Worm (Caenorhabditis elegans) whole organism, L4 larva: ENCODE measurements around the gene phdh-1.

ENCODE experiments used
- D1046.2 ChIP-seq: fragments of 200-800 bp; sonication (Bioruptor generic); IDR thresholded peaks from 2 replicates; pipeline ENCODE4 v1.3.6; 2022; ENCODE audit warnings: missing genetic modification characterization, missing compliant biosample characterization
- F44E2.7 ChIP-seq: fragments of 200-800 bp; sonication (Bioruptor generic); IDR thresholded peaks from 2 replicates; pipeline ENCODE4 v2.1.2; 2022; ENCODE audit warnings: missing genetic modification characterization, missing compliant biosample characterization
- T20F7.1 ChIP-seq: fragments of 200-800 bp; sonication (Bioruptor generic); optimal IDR thresholded peaks from 2 replicates; lab custom pipeline; 2018; ENCODE audit warnings: mild to moderate bottlenecking, missing genetic modification characterization, missing compliant biosample characterization
- T26A8.4 ChIP-seq: fragments of 200-800 bp; sonication (Bioruptor generic); IDR thresholded peaks from 2 replicates; pipeline ENCODE4 v1.3.6; 2022; ENCODE audit warnings: missing genetic modification characterization, missing compliant biosample characterization
- Y48G9A.11 ChIP-seq: fragments of 200-800 bp; sonication (Bioruptor generic); IDR thresholded peaks from 2 replicates; pipeline ENCODE4 v1.3.6; 2022; ENCODE audit warnings: missing genetic modification reagents, missing genetic modification characterization, missing compliant biosample characterization
- Y75B8A.6 ChIP-seq: fragments of 200-800 bp; sonication (Bioruptor generic); IDR thresholded peaks from 2 replicates; pipeline ENCODE4 v1.3.6; 2022; ENCODE audit warnings: missing genetic modification reagents, missing genetic modification characterization, missing compliant biosample characterization
- aha-1 ChIP-seq: fragments of 150-350 bp; peaks from one replicate; lab custom pipeline; 2014; ENCODE audit warnings: missing biosample characterization, missing genetic modification characterization
- cey-2 ChIP-seq: sonication (generic microtip); optimal IDR thresholded peaks from 3 replicates; lab custom pipeline; 2017; ENCODE audit warnings: missing genetic modification characterization, mild to moderate bottlenecking, missing compliant biosample characterization, antibody characterized with exemption, borderline replicate concordance; ENCODE audit not compliant: insufficient read depth
- daf-16 ChIP-seq, 3 experiments: sonication (generic microtip); optimal IDR thresholded peaks; 2 replicates each; lab custom pipeline; 2016 to 2017; ENCODE audit warnings: missing genetic modification characterization in 3 of 3, missing genetic modification reagents in 3 of 3, mild to moderate bottlenecking in 2 of 3, missing compliant biosample characterization in 2 of 3, missing biosample characterization in 1 of 3, moderate library complexity in 1 of 3
- dmd-6 ChIP-seq: fragments of 200-800 bp; sonication (Bioruptor generic); IDR thresholded peaks from 2 replicates; pipeline ENCODE4 v1.3.6; 2022; ENCODE audit warnings: missing genetic modification reagents, missing genetic modification characterization, missing compliant biosample characterization
- dpl-1 ChIP-seq: fragments of 150-350 bp; optimal IDR thresholded peaks from 2 replicates; lab custom pipeline; 2014; ENCODE audit warnings: missing biosample characterization, missing genetic modification reagents, missing genetic modification characterization
- duxl-1 ChIP-seq: sonication (generic microtip); optimal IDR thresholded peaks from 2 replicates; lab custom pipeline; 2016; ENCODE audit warnings: mild to moderate bottlenecking, missing genetic modification characterization, moderate library complexity, missing compliant biosample characterization; ENCODE audit not compliant: poor library complexity
- dve-1 ChIP-seq: sonication (generic microtip); optimal IDR thresholded peaks from 2 replicates; lab custom pipeline; 2017; ENCODE audit warnings: antibody characterized with exemption, mild to moderate bottlenecking, missing genetic modification characterization, missing compliant biosample characterization; ENCODE audit not compliant: insufficient read depth
- egl-27 ChIP-seq: sonication (generic microtip); optimal IDR thresholded peaks from 3 replicates; lab custom pipeline; 2017; ENCODE audit warnings: missing biosample characterization, missing genetic modification reagents, missing genetic modification characterization
- gei-8 ChIP-seq: fragments of 200-800 bp; sonication (Bioruptor generic); optimal IDR thresholded peaks from 2 replicates; lab custom pipeline; 2018; ENCODE audit warnings: mild to moderate bottlenecking, missing genetic modification characterization, missing compliant biosample characterization
- hif-1 ChIP-seq, 2 experiments: sonication (generic microtip); optimal IDR thresholded peaks; 2 replicates each; lab custom pipeline; 2016 to 2017; ENCODE audit warnings: missing compliant biosample characterization in 2 of 2, missing genetic modification characterization in 2 of 2, missing genetic modification reagents in 2 of 2, missing genotype in 2 of 2, mild to moderate bottlenecking in 1 of 2
- hlh-11 ChIP-seq: fragments of 200-800 bp; sonication (Bioruptor generic); optimal IDR thresholded peaks from 2 replicates; lab custom pipeline; 2018; ENCODE audit warnings: mild to moderate bottlenecking, missing genetic modification characterization, missing compliant biosample characterization
- hlh-30 ChIP-seq: sonication (generic microtip); optimal IDR thresholded peaks from 2 replicates; lab custom pipeline; 2017; ENCODE audit warnings: antibody characterized with exemption, mild to moderate bottlenecking, missing genetic modification characterization, missing compliant biosample characterization; ENCODE audit not compliant: insufficient read depth
- lsy-2 ChIP-seq, 2 experiments: fragments of 150-350 bp in 1 of 2; sonication (generic microtip) in 1 of 2; optimal IDR thresholded peaks; 2 replicates each; lab custom pipeline; 2014 to 2017; ENCODE audit warnings: missing biosample characterization in 2 of 2, missing genetic modification characterization in 2 of 2
- mdl-1 ChIP-seq, 2 experiments: fragments of 150-350 bp in 1 of 2; sonication (generic microtip) in 1 of 2; optimal IDR thresholded peaks; 2 replicates each; lab custom pipeline; 2014 to 2017; ENCODE audit warnings: missing biosample characterization in 2 of 2, missing genetic modification characterization in 2 of 2
- mep-1 ChIP-seq: fragments of 150-350 bp; sonication (generic microtip); optimal IDR thresholded peaks from 3 replicates; lab custom pipeline; 2014; ENCODE audit warnings: missing biosample characterization, missing genetic modification characterization
- mes-2 ChIP-seq: sonication (generic microtip); optimal IDR thresholded peaks from 2 replicates; lab custom pipeline; 2016; ENCODE audit warnings: missing genotype, mild to moderate bottlenecking, missing genetic modification characterization, missing compliant biosample characterization; ENCODE audit not compliant: poor library complexity, severe bottlenecking
- mxl-3 ChIP-seq: fragments of 200-800 bp; sonication (Bioruptor generic); optimal IDR thresholded peaks from 2 replicates; lab custom pipeline; 2018; ENCODE audit warnings: mild to moderate bottlenecking, missing genetic modification characterization, missing compliant biosample characterization
- nhr-102 ChIP-seq: sonication (generic microtip); optimal IDR thresholded peaks from 2 replicates; lab custom pipeline; 2016; ENCODE audit warnings: mild to moderate bottlenecking, missing genetic modification characterization, moderate library complexity, missing compliant biosample characterization
- nhr-111 ChIP-seq: fragments of 200-800 bp; sonication (Bioruptor generic); optimal IDR thresholded peaks from 2 replicates; lab custom pipeline; 2018; ENCODE audit warnings: mild to moderate bottlenecking, missing genetic modification characterization, missing compliant biosample characterization
- nhr-25 ChIP-seq: sonication (generic microtip); optimal IDR thresholded peaks from 2 replicates; lab custom pipeline; 2017; ENCODE audit warnings: missing genetic modification characterization, mild to moderate bottlenecking, missing compliant biosample characterization, antibody characterized with exemption, moderate library complexity, borderline replicate concordance; ENCODE audit not compliant: insufficient read depth
- nhr-28 ChIP-seq: fragments of 150-350 bp; optimal IDR thresholded peaks from 2 replicates; lab custom pipeline; 2014; ENCODE audit warnings: missing biosample characterization, missing genetic modification characterization
- nhr-42 ChIP-seq: fragments of 200-800 bp; sonication (Bioruptor generic); IDR thresholded peaks from 2 replicates; pipeline ENCODE4 v1.3.6; 2022; ENCODE audit warnings: missing genetic modification characterization, missing compliant biosample characterization
- nhr-48 ChIP-seq: sonication (generic microtip); optimal IDR thresholded peaks from 2 replicates; lab custom pipeline; 2016; ENCODE audit warnings: mild to moderate bottlenecking, missing genetic modification characterization, missing compliant biosample characterization
- nhr-6 ChIP-seq: fragments of 150-350 bp; optimal IDR thresholded peaks from 2 replicates; lab custom pipeline; 2014; ENCODE audit warnings: missing biosample characterization, missing genetic modification characterization
- nhr-77 ChIP-seq: fragments of 150-350 bp; optimal IDR thresholded peaks from 2 replicates; lab custom pipeline; 2014; ENCODE audit warnings: missing biosample characterization, missing genetic modification characterization
- set-16 ChIP-seq: fragments of 200-800 bp; sonication (Bioruptor generic); IDR thresholded peaks from 2 replicates; pipeline ENCODE4 v1.3.6; 2022; ENCODE audit warnings: missing genetic modification reagents, missing genetic modification characterization, missing compliant biosample characterization
- skn-1 ChIP-seq: fragments of 150-350 bp; optimal IDR thresholded peaks from 2 replicates; lab custom pipeline; 2014; ENCODE audit warnings: missing biosample characterization, missing genetic modification characterization
- tra-1 ChIP-seq: fragments of 200-800 bp; sonication (Bioruptor generic); IDR thresholded peaks from 2 replicates; pipeline ENCODE4 v1.3.6; 2022; ENCODE audit warnings: missing genetic modification reagents, missing genetic modification characterization, missing compliant biosample characterization
- unc-62 ChIP-seq, 3 experiments: fragments of 150-350 bp in 1 of 3; sonication (generic microtip); optimal IDR thresholded peaks in 2 of 3; peaks in 1 of 3; 1 replicate in 1 of 3; 2 replicates in 2 of 3; lab custom pipeline; 2014 to 2017; ENCODE audit warnings: missing biosample characterization in 3 of 3, missing genetic modification characterization in 3 of 3, missing genetic modification reagents in 3 of 3, missing genotype in 1 of 3

Gene phdh-1

DNA sequence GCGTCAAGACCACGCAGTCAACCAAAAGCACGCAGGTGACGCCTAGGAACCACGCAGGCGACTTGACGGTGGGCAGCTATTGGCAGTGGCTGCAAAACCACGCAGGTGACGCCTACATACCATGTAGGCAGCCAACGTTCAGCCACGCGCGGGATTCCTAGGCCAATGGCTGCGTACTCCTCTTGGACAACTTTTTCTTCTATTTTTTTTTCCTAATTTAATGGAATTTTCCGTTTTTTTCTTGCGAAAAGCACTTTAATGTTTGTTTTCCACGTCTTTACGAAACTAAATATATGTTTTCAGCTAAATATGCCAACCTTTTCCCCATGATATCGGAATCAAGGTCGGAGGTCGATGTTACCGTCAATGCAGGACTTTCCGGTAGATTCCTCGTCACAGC is 16.4 kb upstream of the phdh-1 start, which contains the start of gene C31C9.9:
C31C9.9 (plus strand) TSS at position 301 of the 400 bp plus-strand sequence.
- peak; percentile 55 for TF ChIP-seq set-16 (GFP tag; lab: Robert Waterston, UW)

DNA sequence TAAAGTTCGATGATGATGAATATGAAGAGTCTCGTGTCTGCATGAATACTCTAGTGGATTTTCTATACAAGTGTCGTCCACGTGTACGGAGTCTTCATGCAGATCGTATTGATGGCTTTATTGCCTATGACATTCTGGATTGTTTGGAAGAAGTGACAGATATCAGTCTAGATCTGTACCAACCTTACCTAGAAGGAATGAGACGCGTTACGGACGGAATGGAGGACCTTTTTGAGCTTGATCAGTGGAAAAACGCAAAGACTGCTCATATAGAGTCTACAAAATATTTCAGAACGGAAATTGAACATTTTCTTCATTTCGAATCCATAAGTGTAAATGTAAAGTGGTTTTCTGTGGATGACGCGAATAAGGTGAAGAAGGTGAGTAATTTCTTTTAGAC is 9.9 kb upstream of the phdh-1 start, which contains the start of gene fbxa-169:
fbxa-169 (plus strand) TSS at position 301 of the 400 bp plus-strand sequence.
- TF ChIP-seq aha-1 (tag; lab: Kevin White, UChicago) (peak; percentile 83), duxl-1 (tag; lab: Kevin White, UChicago) (no peak), egl-27 (tag; lab: Kevin White, UChicago) (no peak), nhr-102 (tag; lab: Kevin White, UChicago) (no peak), gei-8 (no peak)

DNA sequence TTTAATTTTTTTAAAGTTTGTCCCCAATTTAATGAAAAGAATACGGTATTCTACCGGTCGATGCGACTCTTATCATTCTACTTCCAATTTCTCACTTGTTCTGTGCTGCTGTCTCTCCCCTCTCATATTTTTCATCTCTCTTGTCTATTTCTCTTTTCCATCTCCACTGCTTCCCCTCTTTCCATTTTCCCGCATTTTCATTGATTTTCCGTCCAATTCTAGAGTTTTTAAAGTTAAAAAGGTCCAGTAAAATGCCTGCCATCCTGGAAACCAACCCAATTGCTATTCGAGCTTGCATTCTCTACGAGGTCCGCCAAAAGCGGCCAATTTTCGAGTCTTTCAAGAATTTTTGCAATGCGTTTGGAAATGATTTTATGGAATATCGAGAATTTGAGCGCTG is 3.0 kb upstream of the phdh-1 start, which contains the start of gene fbxa-167:
fbxa-167 (plus strand) TSS at position 179 of the 400 bp plus-strand sequence.
- TF ChIP-seq F44E2.7 (no peak), aha-1 (tag; lab: Kevin White, UChicago) (peak; percentile 16), Y75B8A.6 (GFP tag; lab: Robert Waterston, UW) (no peak), lsy-2 (tag; optimal IDR thresholded peaks at IDR 0.05; lab: Kevin White, UChicago) (peak in 1 of 2 experiments; percentile 15), unc-62 (GFP tag; optimal IDR thresholded peaks at IDR 0.05 in 1 of 2; lab: Kevin White, UChicago) (peak in 1 of 2 experiments; percentile 32), unc-62 (tag; optimal IDR thresholded peaks at IDR 0.05; lab: Kevin White, UChicago) (no peak), T20F7.1 (GFP tag; lab: Kevin White, UChicago) (no peak), skn-1 (tag; lab: Kevin White, UChicago) (no peak), hlh-30 (tag; lab: Kevin White, UChicago) (no peak)
- TF ChIP-seq, all 104 proteins: peak for 3

DNA sequence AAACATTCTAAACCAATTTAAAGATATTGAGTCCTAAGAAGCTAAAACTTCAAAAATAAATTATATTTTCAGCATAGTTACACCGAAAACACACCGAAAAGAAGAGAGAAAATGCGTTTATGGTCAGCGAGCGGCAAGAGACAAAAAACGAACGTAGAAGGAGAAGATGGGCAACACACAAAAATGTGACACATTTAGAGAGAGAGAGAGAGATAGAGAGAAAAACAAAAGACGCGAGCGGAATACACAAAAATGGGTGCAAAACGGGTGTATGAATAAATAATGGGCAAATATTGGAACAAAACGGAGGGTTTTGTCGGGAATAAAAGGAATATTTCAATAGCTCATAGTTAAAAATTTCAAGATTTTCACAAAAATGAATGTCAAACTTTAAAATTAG is 1.9 kb upstream of the phdh-1 start:
- peak in 1 of 2 experiments; percentile 80 for TF ChIP-seq mdl-1 (tag; optimal IDR thresholded peaks at IDR 0.05; lab: Kevin White, UChicago)
- no peak for TF ChIP-seq D1046.2 (GFP tag; lab: Robert Waterston, UW)
- no peak for TF ChIP-seq dpl-1
- no peak for TF ChIP-seq Y48G9A.11 (GFP tag; lab: Robert Waterston, UW)
- TF ChIP-seq cey-2: no peak
- TF ChIP-seq hif-1 (tag; optimal IDR thresholded peaks at IDR 0.05; lab: Kevin White, UChicago): peak in 1 of 2 experiments; percentile 48
- TF ChIP-seq mes-2 (tag; lab: Kevin White, UChicago): peak; percentile 36
- TF ChIP-seq hlh-11 (tag; lab: Kevin White, UChicago): peak; percentile 58
- TF ChIP-seq mxl-3 (GFP tag; lab: Kevin White, UChicago): no peak
- TF ChIP-seq dmd-6: peak; percentile 41
- TF ChIP-seq lsy-2 (tag; optimal IDR thresholded peaks at IDR 0.05; lab: Kevin White, UChicago): peak in 1 of 2 experiments; percentile 58
- no peak for TF ChIP-seq nhr-25
- peak; percentile 53 for TF ChIP-seq aha-1 (tag; lab: Kevin White, UChicago)
- TF ChIP-seq nhr-77 (tag; lab: Kevin White, UChicago): peak; percentile 60
- TF ChIP-seq T26A8.4 (GFP tag; lab: Robert Waterston, UW): no peak
- no peak for TF ChIP-seq nhr-42 (GFP tag; lab: Robert Waterston, UW)
- TF ChIP-seq nhr-28 (tag; lab: Kevin White, UChicago): peak; percentile 53
- TF ChIP-seq nhr-6: peak; percentile 11
- TF ChIP-seq daf-16 (GFP tag; optimal IDR thresholded peaks at IDR 0.05; lab: Kevin White, UChicago): no peak
- peak; percentile 26 for TF ChIP-seq daf-16 (tag; optimal IDR thresholded peaks at IDR 0.05; lab: Kevin White, UChicago)
- TF ChIP-seq hlh-30 (tag; lab: Kevin White, UChicago): peak; percentile 79
- TF ChIP-seq nhr-111 (GFP tag; lab: Kevin White, UChicago): no peak
- 0 out of 2 replicates have a peak, but pooled peaks have one; percentile 17 for TF ChIP-seq tra-1 (GFP tag; lab: Robert Waterston, UW)
- peak; percentile 35 for TF ChIP-seq dve-1 (tag; lab: Kevin White, UChicago)
- peak; percentile 18 for TF ChIP-seq mep-1 (tag; lab: Kevin White, UChicago)
- TF ChIP-seq nhr-48 (tag; lab: Kevin White, UChicago): peak; percentile 90
